Comparison of ENCODE assay signal across 1 fruit fly cellular context in the genomic region with DNA sequence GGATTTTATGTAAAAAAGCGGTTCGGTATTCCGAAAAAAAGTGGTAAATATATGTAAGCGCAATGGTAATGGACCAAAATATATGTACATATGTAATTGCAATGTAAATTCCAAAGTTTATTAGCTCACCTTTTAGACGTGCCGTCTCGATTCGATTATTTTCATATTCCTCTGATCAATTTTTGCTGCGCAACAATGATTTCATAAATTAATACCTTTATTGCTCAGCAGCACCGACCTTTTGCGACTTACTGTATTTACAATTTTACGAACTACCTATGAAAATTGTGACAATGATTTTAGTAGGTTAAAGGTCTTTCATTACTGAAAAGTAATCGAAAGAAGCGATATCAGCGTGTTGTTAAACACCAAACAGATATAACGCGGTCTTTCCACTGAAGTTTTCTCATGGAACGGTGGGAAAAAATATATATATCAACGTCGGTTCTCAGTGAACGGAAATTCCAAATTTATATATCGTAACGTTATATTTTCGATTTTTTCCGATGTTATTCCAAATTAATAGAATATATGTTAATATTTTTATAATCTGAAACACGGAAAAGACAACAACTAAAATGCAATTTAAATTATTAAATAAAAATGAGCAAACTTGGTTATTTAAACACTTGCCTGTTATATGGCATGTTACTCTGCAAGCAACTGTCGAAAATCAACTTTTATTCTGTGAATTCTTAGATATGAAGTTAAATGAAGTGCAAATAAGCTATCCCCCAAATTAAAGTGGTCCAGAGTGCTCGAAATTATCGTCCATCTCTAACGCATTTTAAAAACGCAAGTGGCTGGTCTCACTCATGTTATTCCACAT.
TF ChIP-seq lines count a peak whose summit lies in the region.

A gene (minus strand): TSS at position 330 of the 829 bp plus-strand sequence.
A gene (plus strand): TSS at position 810 of the 829 bp plus-strand sequence.

TF ChIP-seq in whole organism, embryonic, 481 proteins besides CTCF, POLR2A, EP300 and RAD21 (continued from another document and continues in another):
- TF ChIP-seq CG3995 (GFP tag; optimal IDR thresholded peaks at IDR 0.05; lab: Kevin White, UChicago) (peak; percentile 76), CG6689 (GFP tag; IDR thresholded peaks at IDR 0.05; lab: Robert Waterston, UW) (no peak), Lhr (GFP tag; optimal IDR thresholded peaks at IDR 0.05; lab: Kevin White, UChicago) (peak; percentile 29), Dbx (GFP tag; IDR thresholded peaks at IDR 0.05; lab: Robert Waterston, UW) (no peak), CG14860 (GFP tag; IDR thresholded peaks at IDR 0.05; lab: Robert Waterston, UW; ENCODE audit: partially characterized antibody) (0 out of 3 replicates have a peak, but pooled peaks have one; percentile 29), lola (GFP tag; optimal IDR thresholded peaks at IDR 0.05; lab: Kevin White, UChicago) (peak in 2 of 3 experiments; percentile 44 to 85), CG8924 (tag; optimal IDR thresholded peaks at IDR 0.05; lab: Kevin White, UChicago) (peak; percentile 27), CG13424 (tag; optimal IDR thresholded peaks at IDR 0.05; lab: Kevin White, UChicago) (peak; percentile 46), NK7.1 (GFP tag; optimal IDR thresholded peaks at IDR 0.05; lab: Kevin White, UChicago) (no peak), CG1647 (GFP tag; optimal IDR thresholded peaks at IDR 0.05; lab: Kevin White, UChicago) (no peak), Nf-YC (tag; optimal IDR thresholded peaks at IDR 0.05; lab: Kevin White, UChicago) (peak; percentile 14), twi (tag; optimal IDR thresholded peaks at IDR 0.05; lab: Kevin White, UChicago) (peak; percentile 14), CG7839 (tag; optimal IDR thresholded peaks at IDR 0.05; lab: Kevin White, UChicago) (peak; percentile 45), Hmr (GFP tag; optimal IDR thresholded peaks at IDR 0.05; lab: Kevin White, UChicago) (peak; percentile 32), slbo (GFP tag; IDR thresholded peaks at IDR 0.05; lab: Robert Waterston, UW) (peak; percentile 55), cg (GFP tag; optimal IDR thresholded peaks at IDR 0.05; lab: Kevin White, UChicago) (no peak), CG2712 (tag; optimal IDR thresholded peaks at IDR 0.05; lab: Kevin White, UChicago) (peak; percentile 41), CG16863 (GFP tag; optimal IDR thresholded peaks at IDR 0.05; lab: Kevin White, UChicago) (no peak), Atf-2 (GFP tag; optimal IDR thresholded peaks at IDR 0.05; lab: Kevin White, UChicago) (no peak), MBD-R2 (GFP tag; IDR thresholded peaks at IDR 0.05; lab: Robert Waterston, UW) (peak; percentile 11; the same call in 1 of the 2 replicates), CG18619 (GFP tag; optimal IDR thresholded peaks at IDR 0.05; lab: Kevin White, UChicago) (peak; percentile 27), CG13775 (GFP tag; optimal IDR thresholded peaks at IDR 0.05; lab: Kevin White, UChicago) (peak; percentile 50), Hr51 (GFP tag; optimal IDR thresholded peaks at IDR 0.05; lab: Kevin White, UChicago) (peak in 1 of 2 experiments; percentile 20), h (optimal IDR thresholded peaks at IDR 0.05; lab: Kevin White, UChicago) (no peak), Oli (tag; optimal IDR thresholded peaks at IDR 0.05; lab: Kevin White, UChicago) (peak; percentile 34), CG14710 (tag; optimal IDR thresholded peaks at IDR 0.05; lab: Kevin White, UChicago) (peak; percentile 66), Dp (GFP tag; optimal IDR thresholded peaks at IDR 0.05; lab: Kevin White, UChicago) (no peak), Bteb2 (GFP tag; optimal IDR thresholded peaks at IDR 0.05; lab: Kevin White, UChicago) (no peak), ham (GFP tag; IDR thresholded peaks at IDR 0.05; lab: Robert Waterston, UW) (no peak), tx (GFP tag; optimal IDR thresholded peaks at IDR 0.05; lab: Kevin White, UChicago) (no peak), Usf (GFP tag; optimal IDR thresholded peaks at IDR 0.05; lab: Kevin White, UChicago) (peak; percentile 54), MESR4 (GFP tag; optimal IDR thresholded peaks at IDR 0.05; lab: Kevin White, UChicago) (peak; percentile 75), gfzf (GFP tag; optimal IDR thresholded peaks at IDR 0.05; lab: Kevin White, UChicago) (peak; percentile 59), Sox100B (GFP tag; optimal IDR thresholded peaks at IDR 0.05; lab: Kevin White, UChicago) (peak; percentile 21), CHES-1-like (GFP tag; optimal IDR thresholded peaks at IDR 0.05; lab: Kevin White, UChicago) (no peak), CG10274 (GFP tag; optimal IDR thresholded peaks at IDR 0.05; lab: Kevin White, UChicago) (no peak), zen (tag; optimal IDR thresholded peaks at IDR 0.05; lab: Kevin White, UChicago) (peak; percentile 9), Scr (GFP tag; IDR thresholded peaks at IDR 0.05; lab: Robert Waterston, UW; ENCODE audit: partially characterized antibody) (peak; percentile 30; the same call in 1 of the 2 replicates), Kr (GFP tag; optimal IDR thresholded peaks at IDR 0.05; lab: Kevin White, UChicago) (no peak), Six4 (GFP tag; optimal IDR thresholded peaks at IDR 0.05; lab: Kevin White, UChicago) (peak; percentile 26), CG17829 (tag; optimal IDR thresholded peaks at IDR 0.05; lab: Kevin White, UChicago) (peak; percentile 41), Rfx (GFP tag; IDR thresholded peaks at IDR 0.05; lab: Robert Waterston, UW) (peak; percentile 49; the same call in 1 of the 2 replicates), CG11093 (GFP tag; IDR thresholded peaks at IDR 0.05; lab: Robert Waterston, UW) (0 out of 3 replicates have a peak, but pooled peaks have one; percentile 42), fd64A (GFP tag; optimal IDR thresholded peaks at IDR 0.05; lab: Kevin White, UChicago) (no peak), CG2116 (GFP tag; optimal IDR thresholded peaks at IDR 0.05; lab: Kevin White, UChicago) (peak; percentile 38), gsb (GFP tag; IDR thresholded peaks at IDR 0.05; lab: Robert Waterston, UW) (no peak), CG14050 (GFP tag; IDR thresholded peaks at IDR 0.05; lab: Robert Waterston, UW) (no peak), phol (tag; optimal IDR thresholded peaks at IDR 0.05; lab: Kevin White, UChicago) (peak; percentile 70), dysf (GFP tag; IDR thresholded peaks at IDR 0.05; lab: Robert Waterston, UW) (no peak; the same call in 2 of the 3 replicates), lilli (GFP tag; optimal IDR thresholded peaks at IDR 0.05; lab: Kevin White, UChicago) (peak; percentile 7), CG16815 (GFP tag; optimal IDR thresholded peaks at IDR 0.05; lab: Kevin White, UChicago) (peak; percentile 26), nau (GFP tag; optimal IDR thresholded peaks at IDR 0.05; lab: Kevin White, UChicago) (no peak), D19A (tag; optimal IDR thresholded peaks at IDR 0.05; lab: Kevin White, UChicago) (peak; percentile 1), CG1233 (GFP tag; optimal IDR thresholded peaks at IDR 0.05; lab: Kevin White, UChicago) (peak; percentile 31), gce (GFP tag; IDR thresholded peaks at IDR 0.05; lab: Robert Waterston, UW) (no peak), Optix (GFP tag; IDR thresholded peaks at IDR 0.05; lab: Robert Waterston, UW) (no peak), CG8290 (GFP tag; optimal IDR thresholded peaks at IDR 0.05; lab: Kevin White, UChicago) (peak; percentile 37), CG8290 (tag; optimal IDR thresholded peaks at IDR 0.05; lab: Kevin White, UChicago) (peak in 1 of 2 experiments; percentile 32), Bgb (GFP tag; IDR thresholded peaks at IDR 0.05; lab: Robert Waterston, UW; ENCODE audit: partially characterized antibody) (no peak; the same call in 1 of the 2 replicates), Mes4 (GFP tag; optimal IDR thresholded peaks at IDR 0.05; lab: Kevin White, UChicago) (no peak), CG15696 (tag; optimal IDR thresholded peaks at IDR 0.05; lab: Kevin White, UChicago) (peak; percentile 12), CG15601 (tag; optimal IDR thresholded peaks at IDR 0.05; lab: Kevin White, UChicago) (peak; percentile 12), Med (GFP tag; lab: Kevin White, UChicago) (peak; percentile 53), CG15269 (tag; optimal IDR thresholded peaks at IDR 0.05; lab: Kevin White, UChicago) (peak; percentile 15), CG30403 (GFP tag; optimal IDR thresholded peaks at IDR 0.05; lab: Kevin White, UChicago) (peak; percentile 49), CG9932 (GFP tag; IDR thresholded peaks at IDR 0.05; lab: Robert Waterston, UW) (peak; percentile 45; the same call in 1 of the 2 replicates), ase (GFP tag; IDR thresholded peaks at IDR 0.05; lab: Robert Waterston, UW) (no peak), Hr78 (GFP tag; optimal IDR thresholded peaks at IDR 0.05; lab: Kevin White, UChicago) (peak in 1 of 2 experiments; percentile 87), CG12071 (GFP tag; optimal IDR thresholded peaks at IDR 0.05; lab: Kevin White, UChicago) (no peak), jigr1 (GFP tag; IDR thresholded peaks at IDR 0.05; lab: Robert Waterston, UW) (no peak), ftz-f1 (GFP tag; optimal IDR thresholded peaks at IDR 0.05; lab: Kevin White, UChicago) (no peak), cas (GFP tag; IDR thresholded peaks at IDR 0.05; lab: Robert Waterston, UW) (no peak), H2.0 (GFP tag; IDR thresholded peaks at IDR 0.05; lab: Robert Waterston, UW) (no peak), p53 (GFP tag; optimal IDR thresholded peaks at IDR 0.05; lab: Kevin White, UChicago) (no peak), grau (tag; optimal IDR thresholded peaks at IDR 0.05; lab: Kevin White, UChicago) (peak; percentile 44), Dref (GFP tag; IDR thresholded peaks at IDR 0.05; lab: Robert Waterston, UW) (peak; percentile 61), CG7357 (GFP tag; IDR thresholded peaks at IDR 0.05; lab: Robert Waterston, UW) (peak; percentile 92), CG14441 (GFP tag; IDR thresholded peaks at IDR 0.05; lab: Robert Waterston, UW) (no peak), esg (GFP tag; conservative IDR thresholded peaks at IDR 0.05; lab: Robert Waterston, UW) (peak; percentile 33; the same call in 1 of the 2 replicates), cato (GFP tag; optimal IDR thresholded peaks at IDR 0.05; lab: Kevin White, UChicago; ENCODE audit: borderline replicate concordance) (no peak), org-1 (GFP tag; optimal IDR thresholded peaks at IDR 0.05; lab: Kevin White, UChicago) (no peak), hkb (optimal IDR thresholded peaks at IDR 0.05; lab: Kevin White, UChicago) (no peak), hkb (GFP tag; IDR thresholded peaks at IDR 0.05; lab: Robert Waterston, UW) (no peak), Hand (GFP tag; optimal IDR thresholded peaks at IDR 0.05; lab: Kevin White, UChicago) (no peak), Chrac-16 (GFP tag; optimal IDR thresholded peaks at IDR 0.05; lab: Kevin White, UChicago) (peak; percentile 26), Sry-δ (GFP tag; optimal IDR thresholded peaks at IDR 0.05; lab: Kevin White, UChicago) (peak; percentile 68), Xrp1 (GFP tag; IDR thresholded peaks at IDR 0.05; lab: Robert Waterston, UW) (peak; percentile 32; the same call in 1 of the 2 replicates), CG8388 (GFP tag; optimal IDR thresholded peaks at IDR 0.05; lab: Kevin White, UChicago) (peak; percentile 3), insv (GFP tag; optimal IDR thresholded peaks at IDR 0.05; lab: Kevin White, UChicago) (no peak), Deaf1 (tag; optimal IDR thresholded peaks at IDR 0.05; lab: Kevin White, UChicago) (no peak), otp (GFP tag; IDR thresholded peaks at IDR 0.05; lab: Robert Waterston, UW) (no peak), CG11504 (tag; optimal IDR thresholded peaks at IDR 0.05; lab: Kevin White, UChicago) (no peak), ewg (GFP tag; optimal IDR thresholded peaks at IDR 0.05; lab: Kevin White, UChicago) (peak; percentile 3), CG31441 (GFP tag; IDR thresholded peaks at IDR 0.05; lab: Robert Waterston, UW) (peak; percentile 59; the same call in 1 of the 2 replicates), CG17361 (GFP tag; IDR thresholded peaks at IDR 0.05; lab: Robert Waterston, UW) (peak; percentile 74; the same call in 1 of the 3 replicates), CG12744 (GFP tag; optimal IDR thresholded peaks at IDR 0.05; lab: Kevin White, UChicago) (no peak), Awh (GFP tag; IDR thresholded peaks at IDR 0.05; lab: Robert Waterston, UW) (no peak), az2 (GFP tag; optimal IDR thresholded peaks at IDR 0.05; lab: Kevin White, UChicago) (peak; percentile 9), kah (GFP tag; optimal IDR thresholded peaks at IDR 0.05; lab: Kevin White, UChicago) (no peak), Jarid2 (GFP tag; optimal IDR thresholded peaks at IDR 0.05; lab: Kevin White, UChicago) (no peak), Ravus (GFP tag; IDR thresholded peaks at IDR 0.05; lab: Robert Waterston, UW) (no peak), CG10209 (GFP tag; optimal IDR thresholded peaks at IDR 0.05; lab: Kevin White, UChicago) (peak; percentile 57), fd96Cb (tag; optimal IDR thresholded peaks at IDR 0.05; lab: Kevin White, UChicago) (peak; percentile 43), dmrt11E (tag; optimal IDR thresholded peaks at IDR 0.05; lab: Kevin White, UChicago) (peak; percentile 50), kay (GFP tag; optimal IDR thresholded peaks at IDR 0.05; lab: Kevin White, UChicago) (no peak), D (optimal IDR thresholded peaks at IDR 0.05; lab: Kevin White, UChicago) (no peak), D (GFP tag; optimal IDR thresholded peaks at IDR 0.05; lab: Kevin White, UChicago) (peak; percentile 37), Ssrp (tag; optimal IDR thresholded peaks at IDR 0.05; lab: Kevin White, UChicago) (peak; percentile 53), CG12391 (tag; optimal IDR thresholded peaks at IDR 0.05; lab: Kevin White, UChicago) (peak; percentile 59), sc (optimal IDR thresholded peaks at IDR 0.05; lab: Kevin White, UChicago) (no peak), sc (GFP tag; optimal IDR thresholded peaks at IDR 0.05; lab: Kevin White, UChicago) (peak; percentile 8), CG13894 (tag; optimal IDR thresholded peaks at IDR 0.05; lab: Kevin White, UChicago) (no peak), CG1024 (GFP tag; IDR thresholded peaks at IDR 0.05; lab: Robert Waterston, UW) (peak; percentile 66), CG8359 (GFP tag; optimal IDR thresholded peaks at IDR 0.05; lab: Kevin White, UChicago; ENCODE audit: borderline replicate concordance) (no peak), CG9437 (GFP tag; optimal IDR thresholded peaks at IDR 0.05; lab: Kevin White, UChicago) (peak; percentile 55), CG7372 (GFP tag; IDR thresholded peaks at IDR 0.05; lab: Robert Waterston, UW) (peak; percentile 20; the same call in 1 of the 2 replicates), Dip3 (GFP tag; optimal IDR thresholded peaks at IDR 0.05; lab: Kevin White, UChicago) (peak; percentile 1), Lpt (GFP tag; optimal IDR thresholded peaks at IDR 0.05; lab: Kevin White, UChicago) (no peak), hbn (GFP tag; IDR thresholded peaks at IDR 0.05; lab: Robert Waterston, UW; ENCODE audit: partially characterized antibody) (no peak), CG18262 (tag; optimal IDR thresholded peaks at IDR 0.05; lab: Kevin White, UChicago) (peak; percentile 48)
